Fruit fly (Drosophila melanogaster) whole organism, embryonic: Measurements from ENCODE around the gene Eig71Ek.

Source experiments
- CG10267 ChIP-seq: fragments of 200-800 bp; sonication (Bioruptor generic); optimal IDR thresholded peaks from 2 replicates; lab custom pipeline; 2018; ENCODE audit warnings: missing biosample characterization, mild to moderate bottlenecking, missing genetic modification characterization, moderate library complexity
- CG10543 ChIP-seq: fragments of 200-800 bp; sonication (Bioruptor generic); optimal IDR thresholded peaks from 3 replicates; lab custom pipeline; 2017; ENCODE audit warnings: missing biosample characterization, mild to moderate bottlenecking, missing genetic modification characterization, moderate library complexity
- CG10979 ChIP-seq: fragments of 200-800 bp; sonication (Bioruptor generic); optimal IDR thresholded peaks from 2 replicates; lab custom pipeline; 2018; ENCODE audit warnings: missing biosample characterization, mild to moderate bottlenecking, missing genetic modification characterization, moderate library complexity
- CG1233 ChIP-seq: fragments of 200-800 bp; sonication (Bioruptor generic); optimal IDR thresholded peaks from 4 replicates; lab custom pipeline; 2018; ENCODE audit warnings: missing biosample characterization, mild to moderate bottlenecking, missing genetic modification characterization
- CG13287 ChIP-seq: fragments of 200-800 bp; sonication (Bioruptor generic); IDR thresholded peaks from 2 replicates; pipeline ENCODE4 v1.3.6; 2022; ENCODE audit warnings: missing biosample characterization, missing genetic modification characterization; ENCODE audit not compliant: partially characterized antibody
- CG13424 ChIP-seq: fragments of 200-800 bp; sonication (Bioruptor generic); optimal IDR thresholded peaks from 2 replicates; lab custom pipeline; 2019; ENCODE audit warnings: missing biosample characterization, mild to moderate bottlenecking, missing genetic modification characterization, moderate library complexity
- CG13775 ChIP-seq: fragments of 200-800 bp; sonication (Bioruptor generic); optimal IDR thresholded peaks from 3 replicates; lab custom pipeline; 2017; ENCODE audit warnings: missing biosample characterization, mild to moderate bottlenecking, missing genetic modification characterization
- CG1602 ChIP-seq: fragments of 200-800 bp; sonication (Bioruptor generic); optimal IDR thresholded peaks from 3 replicates; lab custom pipeline; 2016; ENCODE audit warnings: missing biosample characterization, missing genetic modification characterization
- CG1603 ChIP-seq: fragments of 200-800 bp; sonication (Bioruptor generic); optimal IDR thresholded peaks from 2 replicates; lab custom pipeline; 2019; ENCODE audit warnings: missing biosample characterization, mild to moderate bottlenecking, missing genetic modification characterization, moderate library complexity
- CG17829 ChIP-seq: fragments of 200-800 bp; optimal IDR thresholded peaks from 2 replicates; lab custom pipeline; 2019; ENCODE audit warnings: missing biosample characterization, mild to moderate bottlenecking, missing genetic modification characterization, moderate library complexity
- CG2712 ChIP-seq: fragments of 200-800 bp; optimal IDR thresholded peaks from 3 replicates; lab custom pipeline; 2019; ENCODE audit warnings: missing biosample characterization, mild to moderate bottlenecking, missing genetic modification characterization, moderate library complexity
- CG30020 ChIP-seq: fragments of 200-800 bp; optimal IDR thresholded peaks from 2 replicates; lab custom pipeline; 2019; ENCODE audit warnings: missing biosample characterization, mild to moderate bottlenecking, missing genetic modification characterization, moderate library complexity
- CG30431 ChIP-seq: fragments of 200-800 bp; sonication (Bioruptor generic); optimal IDR thresholded peaks from 2 replicates; lab custom pipeline; 2017; ENCODE audit warnings: missing biosample characterization, missing genetic modification characterization
- CG3281 ChIP-seq: fragments of 200-800 bp; sonication (Bioruptor generic); optimal IDR thresholded peaks from 3 replicates; lab custom pipeline; 2017; ENCODE audit warnings: missing biosample characterization, mild to moderate bottlenecking, missing genetic modification characterization
- CG3847 ChIP-seq: fragments of 200-800 bp; sonication (Bioruptor generic); IDR thresholded peaks from 2 replicates; pipeline ENCODE4 v1.3.6; 2022; ENCODE audit warnings: missing biosample characterization, missing genetic modification characterization
- CG6813 ChIP-seq: fragments of 200-800 bp; sonication (Bioruptor generic); optimal IDR thresholded peaks from 2 replicates; lab custom pipeline; 2017; ENCODE audit warnings: missing biosample characterization, missing genetic modification characterization, mild to moderate bottlenecking, moderate library complexity, missing genetic modification reagents
- CG7556 ChIP-seq: fragments of 200-800 bp; sonication (Bioruptor generic); optimal IDR thresholded peaks from 2 replicates; lab custom pipeline; 2017; ENCODE audit warnings: missing biosample characterization, mild to moderate bottlenecking, missing genetic modification characterization
- CG7839 ChIP-seq: fragments of 200-800 bp; sonication (Bioruptor generic); optimal IDR thresholded peaks from 3 replicates; lab custom pipeline; 2018; ENCODE audit warnings: missing biosample characterization, mild to moderate bottlenecking, missing genetic modification characterization, moderate library complexity
- CG7928 ChIP-seq: fragments of 200-800 bp; sonication (Bioruptor generic); optimal IDR thresholded peaks from 2 replicates; lab custom pipeline; 2017; ENCODE audit warnings: missing biosample characterization, mild to moderate bottlenecking, missing genetic modification characterization
- CG7987 ChIP-seq: fragments of 200-800 bp; sonication (Bioruptor generic); optimal IDR thresholded peaks from 2 replicates; lab custom pipeline; 2018; ENCODE audit warnings: missing biosample characterization, mild to moderate bottlenecking, missing genetic modification characterization, moderate library complexity
- CG9727 ChIP-seq: fragments of 200-800 bp; sonication (Bioruptor generic); optimal IDR thresholded peaks from 3 replicates; lab custom pipeline; 2017; ENCODE audit warnings: missing biosample characterization, mild to moderate bottlenecking, missing genetic modification characterization
- CHES-1-like ChIP-seq: fragments of 200-800 bp; sonication (Bioruptor generic); optimal IDR thresholded peaks from 2 replicates; lab custom pipeline; 2016; ENCODE audit warnings: missing biosample characterization, missing genetic modification characterization
- Deaf1 ChIP-seq: fragments of 200-800 bp; optimal IDR thresholded peaks from 3 replicates; lab custom pipeline; 2019; ENCODE audit warnings: missing biosample characterization, mild to moderate bottlenecking, missing genetic modification characterization, moderate library complexity
- Hmx ChIP-seq: fragments of 200-800 bp; sonication (Bioruptor generic); optimal IDR thresholded peaks from 2 replicates; lab custom pipeline; 2016; ENCODE audit warnings: missing biosample characterization, missing genetic modification characterization
- Spps ChIP-seq: fragments of 200-800 bp; sonication (Bioruptor generic); optimal IDR thresholded peaks from 2 replicates; lab custom pipeline; 2018; ENCODE audit warnings: missing biosample characterization, mild to moderate bottlenecking, missing genetic modification characterization
- Xrp1 ChIP-seq: fragments of 200-800 bp; sonication (Bioruptor generic); IDR thresholded peaks from 2 replicates; pipeline ENCODE4 v1.3.6; 2022; ENCODE audit warnings: missing biosample characterization, missing genetic modification characterization
- chif ChIP-seq, 2 experiments: fragments of 200-800 bp; sonication (Bioruptor generic); optimal IDR thresholded peaks; 3 replicates each; lab custom pipeline; 2016; ENCODE audit warnings: missing biosample characterization in 2 of 2, missing genetic modification characterization in 2 of 2
- corto ChIP-seq: fragments of 200-800 bp; sonication (Bioruptor generic); optimal IDR thresholded peaks from 2 replicates; lab custom pipeline; 2016; ENCODE audit warnings: missing biosample characterization, mild to moderate bottlenecking, missing genetic modification characterization, moderate library complexity
- crp ChIP-seq, 2 experiments: fragments of 200-800 bp; sonication (Bioruptor generic); optimal IDR thresholded peaks; 2 replicates in 1 of 2; 3 replicates in 1 of 2; lab custom pipeline; 2017; ENCODE audit warnings: missing biosample characterization in 2 of 2, missing genetic modification characterization in 2 of 2, mild to moderate bottlenecking in 1 of 2, moderate library complexity in 1 of 2
- dmrt99B ChIP-seq: fragments of 200-800 bp; sonication (Bioruptor generic); optimal IDR thresholded peaks from 2 replicates; lab custom pipeline; 2018; ENCODE audit warnings: missing biosample characterization, mild to moderate bottlenecking, missing genetic modification characterization, moderate library complexity
- fd102C ChIP-seq: fragments of 200-800 bp; sonication (Bioruptor generic); optimal IDR thresholded peaks from 2 replicates; lab custom pipeline; 2018; ENCODE audit warnings: missing biosample characterization, mild to moderate bottlenecking, missing genetic modification characterization, moderate library complexity
- gem ChIP-seq: fragments of 200-800 bp; sonication (Bioruptor generic); optimal IDR thresholded peaks from 2 replicates; lab custom pipeline; 2019; ENCODE audit warnings: missing biosample characterization, mild to moderate bottlenecking, missing genetic modification characterization, moderate library complexity
- grau ChIP-seq: fragments of 200-800 bp; optimal IDR thresholded peaks from 3 replicates; lab custom pipeline; 2019; ENCODE audit warnings: missing biosample characterization, mild to moderate bottlenecking, missing genetic modification characterization, moderate library complexity
- klu ChIP-seq: fragments of 200-800 bp; sonication (Bioruptor generic); IDR thresholded peaks from 2 replicates; pipeline ENCODE4 v1.3.6; 2022; ENCODE audit warnings: missing biosample characterization, missing genetic modification characterization
- lola ChIP-seq, 3 experiments: fragments of >200 bp in 2 of 3; fragments of 200-800 bp in 1 of 3; sonication (Bioruptor generic) in 1 of 3; optimal IDR thresholded peaks; 2 replicates each; lab custom pipeline; 2017 to 2019; ENCODE audit warnings: missing biosample characterization in 3 of 3, missing genetic modification characterization in 3 of 3, mild to moderate bottlenecking in 1 of 3, moderate library complexity in 1 of 3
- org-1 ChIP-seq: fragments of 200-800 bp; sonication (Bioruptor generic); optimal IDR thresholded peaks from 2 replicates; lab custom pipeline; 2017; ENCODE audit warnings: missing biosample characterization, missing genetic modification characterization
- phol ChIP-seq: fragments of 200-800 bp; sonication (Bioruptor generic); optimal IDR thresholded peaks from 3 replicates; lab custom pipeline; 2018; ENCODE audit warnings: missing biosample characterization, mild to moderate bottlenecking, missing genetic modification characterization, moderate library complexity
- prd ChIP-seq, 3 experiments: fragments of >200 bp in 2 of 3; fragments of 200-800 bp in 1 of 3; sonication (Bioruptor generic) in 1 of 3; optimal IDR thresholded peaks in 2 of 3; IDR thresholded peaks in 1 of 3; 2 replicates in 2 of 3; 3 replicates in 1 of 3; pipeline versions ENCODE4 v1.3.6 to Lab custom; 2017 to 2022; ENCODE audit warnings: missing biosample characterization in 1 of 3, missing genetic modification characterization in 1 of 3
- pros ChIP-seq: fragments of 200-800 bp; sonication (Bioruptor generic); optimal IDR thresholded peaks from 3 replicates; lab custom pipeline; 2019; ENCODE audit warnings: missing biosample characterization, mild to moderate bottlenecking, missing genetic modification characterization, moderate library complexity
- ranshi ChIP-seq: fragments of 200-800 bp; sonication (Bioruptor generic); IDR thresholded peaks from 2 replicates; pipeline ENCODE4 v1.3.6; 2022; ENCODE audit warnings: missing biosample characterization, missing genetic modification characterization
- repo ChIP-seq: fragments of 200-800 bp; sonication (Bioruptor generic); optimal IDR thresholded peaks from 2 replicates; lab custom pipeline; 2016; ENCODE audit warnings: missing biosample characterization, missing genetic modification characterization
- row ChIP-seq: fragments of 200-800 bp; sonication (Bioruptor generic); IDR thresholded peaks from 3 replicates; pipeline ENCODE4 v1.3.6; 2022; ENCODE audit warnings: missing biosample characterization, missing genetic modification characterization
- scrt ChIP-seq: fragments of 200-800 bp; sonication (Bioruptor generic); optimal IDR thresholded peaks from 2 replicates; lab custom pipeline; 2018; ENCODE audit warnings: missing biosample characterization, mild to moderate bottlenecking, missing genetic modification characterization, moderate library complexity
- sens ChIP-seq: fragments of 200-800 bp; sonication (Bioruptor generic); peaks from one replicate; lab custom pipeline; 2016; ENCODE audit warnings: missing biosample characterization, missing genetic modification characterization
- sens-2 ChIP-seq: fragments of 200-800 bp; sonication (Bioruptor generic); IDR thresholded peaks from 2 replicates; pipeline ENCODE4 v1.3.6; 2022; ENCODE audit warnings: missing biosample characterization, missing genetic modification characterization
- tna ChIP-seq: fragments of 200-800 bp; sonication (Bioruptor generic); IDR thresholded peaks from 2 replicates; pipeline ENCODE4 v1.3.6; 2022; ENCODE audit warnings: missing biosample characterization, missing genetic modification characterization; ENCODE audit not compliant: partially characterized antibody
- trem ChIP-seq: fragments of 200-800 bp; optimal IDR thresholded peaks from 3 replicates; lab custom pipeline; 2019; ENCODE audit warnings: missing biosample characterization, mild to moderate bottlenecking, missing genetic modification characterization, moderate library complexity
- unpg ChIP-seq: fragments of 200-800 bp; sonication (Bioruptor generic); optimal IDR thresholded peaks from 3 replicates; lab custom pipeline; 2018; ENCODE audit warnings: missing biosample characterization, mild to moderate bottlenecking, missing genetic modification characterization, moderate library complexity
- zf30C ChIP-seq: fragments of 200-800 bp; sonication (Bioruptor generic); optimal IDR thresholded peaks from 3 replicates; lab custom pipeline; 2018; ENCODE audit warnings: missing biosample characterization, mild to moderate bottlenecking, missing genetic modification characterization

Gene Eig71Ek

dm6 chr3L:15639978-15640377 lies 21.1 kb upstream of the Eig71Ek start:
- TF ChIP-seq CG30020 (tag; lab: Kevin White, UChicago) (no peak), CG7556 (GFP tag; lab: Kevin White, UChicago) (peak; percentile 2), pros (GFP tag; lab: Kevin White, UChicago) (no peak), CHES-1-like (no peak), lola (GFP tag; optimal IDR thresholded peaks at IDR 0.05; lab: Kevin White, UChicago) (peak in 1 of 3 experiments; percentile 26), CG10267 (tag; lab: Kevin White, UChicago) (no peak), CG7987 (no peak), CG13775 (GFP tag; lab: Kevin White, UChicago) (no peak), chif (GFP tag; optimal IDR thresholded peaks at IDR 0.05; lab: Kevin White, UChicago) (peak in 1 of 2 experiments; percentile 40), CG1603 (tag; lab: Kevin White, UChicago) (peak; percentile 58), klu (no peak), zf30C (peak; percentile 33), CG13287 (GFP tag; lab: Robert Waterston, UW) (no peak), CG3847 (no peak), trem (tag; lab: Kevin White, UChicago) (peak; percentile 5), phol (peak; percentile 13), sens-2 (GFP tag; lab: Robert Waterston, UW) (no peak), CG10543 (GFP tag; lab: Kevin White, UChicago) (no peak), CG10979 (peak; percentile 26), CG7839 (peak; percentile 16), org-1 (GFP tag; lab: Kevin White, UChicago) (peak; percentile 15), Xrp1 (GFP tag; lab: Robert Waterston, UW) (peak; percentile 62), sens (GFP tag; lab: Kevin White, UChicago) (peak; percentile 36), crp (GFP tag; optimal IDR thresholded peaks at IDR 0.05; lab: Kevin White, UChicago) (no peak), repo (GFP tag; lab: Kevin White, UChicago) (no peak), Hmx (GFP tag; lab: Kevin White, UChicago) (no peak), CG7928 (GFP tag; lab: Kevin White, UChicago) (no peak), CG1233 (GFP tag; lab: Kevin White, UChicago) (no peak), dmrt99B (tag; lab: Kevin White, UChicago) (peak; percentile 4), row (0 out of 3 replicates have a peak, but pooled peaks have one; percentile 35), CG1602 (GFP tag; lab: Kevin White, UChicago) (peak; percentile 0), ranshi (GFP tag; lab: Robert Waterston, UW) (no peak), tna (no peak), CG17829 (tag; lab: Kevin White, UChicago) (peak; percentile 32), Deaf1 (no peak), scrt (GFP tag; lab: Kevin White, UChicago) (peak; percentile 36), CG9727 (GFP tag; lab: Kevin White, UChicago) (peak; percentile 23), CG3281 (GFP tag; lab: Kevin White, UChicago) (no peak), grau (tag; lab: Kevin White, UChicago) (peak; percentile 3), fd102C (GFP tag; lab: Kevin White, UChicago) (peak; percentile 21), gem (tag; lab: Kevin White, UChicago) (peak; percentile 55), Spps (tag; lab: Kevin White, UChicago) (no peak), CG30431 (GFP tag; lab: Kevin White, UChicago) (no peak), CG13424 (tag; lab: Kevin White, UChicago) (no peak), CG2712 (tag; lab: Kevin White, UChicago) (peak; percentile 43), prd (optimal IDR thresholded peaks at IDR 0.05; lab: Kevin White, UChicago) (no peak), prd (GFP tag; IDR thresholded peaks at IDR 0.05; lab: Robert Waterston, UW) (peak; percentile 58; the same call in 1 of the 3 replicates), corto (GFP tag; lab: Kevin White, UChicago) (no peak), unpg (GFP tag; lab: Kevin White, UChicago) (peak; percentile 23), CG6813 (GFP tag; lab: Kevin White, UChicago) (no peak)
